Fruit fly (Drosophila melanogaster): ENCODE measurements around the gene CG4194.
A peak's percentile ranks its signal among the peaks of the same experiment; 100 is the strongest.

dm6 chrX:2036800-2037488 lies 31.4 kb upstream of the CG4194 start:
- TF ChIP-seq gl (tag; optimal IDR thresholded peaks at IDR 0.05) (no peak), rn (GFP tag; IDR thresholded peaks at IDR 0.05) (no peak), CG13204 (GFP tag; optimal IDR thresholded peaks at IDR 0.05) (no peak), CG14655 (GFP tag; optimal IDR thresholded peaks at IDR 0.05) (peak; percentile 63), D1 (tag; optimal IDR thresholded peaks at IDR 0.05) (no peak), CG8301 (tag; optimal IDR thresholded peaks at IDR 0.05) (peak; percentile 52), fd96Ca (GFP tag; IDR thresholded peaks at IDR 0.05) (no peak), Ets98B (GFP tag; IDR thresholded peaks at IDR 0.05) (no peak; the same call in 1 of the 2 replicates), CG8159 (tag; optimal IDR thresholded peaks at IDR 0.05) (no peak), CG10348 (GFP tag; IDR thresholded peaks at IDR 0.05) (no peak), Snoo (tag; optimal IDR thresholded peaks at IDR 0.05) (no peak), EcR (GFP tag; optimal IDR thresholded peaks at IDR 0.05) (no peak), CG17806 (tag; optimal IDR thresholded peaks at IDR 0.05) (no peak)

Data from whole organism, pupa.